Worm (Caenorhabditis elegans) whole organism, dauer: Measurements from ENCODE around the gene srw-21.

Experiments used
- unc-62 ChIP-seq: sonication (generic microtip); optimal IDR thresholded peaks from 2 replicates; lab custom pipeline; 2017; ENCODE audit warnings: missing biosample characterization, missing genetic modification reagents, missing genetic modification characterization

srw-21 gene

ce11 chrV:15478597-15478996, 9.3 kb upstream of the srw-21 start, which contains the start of gene C06B8.2:
C06B8.2 (minus strand) TSS chrV:15478749.
- TF ChIP-seq unc-62 = no peak

ce11 chrV:15479107-15479506, 8.8 kb upstream of the srw-21 start:
- no peak for TF ChIP-seq unc-62

ce11 chrV:15479825-15480224, 8.0 kb upstream of the srw-21 start:
- TF ChIP-seq unc-62 = no peak

- TF ChIP-seq unc-62 = no peak
Observed at ce11 chrV:15480505-15481075, 7.3 kb upstream of the srw-21 start.

- no peak for TF ChIP-seq unc-62
Observed at ce11 chrV:15481374-15481773, 6.5 kb upstream of the srw-21 start, which contains the start of gene nhr-150. nhr-150 (minus strand) TSS chrV:15481465.

ce11 chrV:15483563-15483962, 4.3 kb upstream of the srw-21 start:
- no peak for TF ChIP-seq unc-62

ce11 chrV:15484537-15484936, 3.3 kb upstream of the srw-21 start, which contains the start of gene C06B8.3:
C06B8.3 (minus strand) TSS chrV:15484637.
- no peak for TF ChIP-seq unc-62

ce11 chrV:15492518-15492917, 4.7 kb downstream of the srw-21 start, which contains the start of gene str-264:
str-264 (minus strand) TSS chrV:15492618.
- TF ChIP-seq unc-62 = no peak

ce11 chrV:15493680-15494079, 5.8 kb downstream of the srw-21 start, which contains the start of gene srh-218:
srh-218 (plus strand) TSS chrV:15493980.
- no peak for TF ChIP-seq unc-62

ce11 chrV:15495169-15495568, 7.3 kb downstream of the srw-21 start, which contains the start of gene srh-219:
srh-219 (plus strand) TSS chrV:15495469.
- no peak for TF ChIP-seq unc-62

- TF ChIP-seq unc-62 = no peak
Observed at ce11 chrV:15497731-15498130, 9.9 kb downstream of the srw-21 start.

ce11 chrV:15498434-15498833, 10.6 kb downstream of the srw-21 start, which contains the start of gene C06B8.7:
C06B8.7 (plus strand) TSS chrV:15498734.
- TF ChIP-seq unc-62 = no peak

ce11 chrV:15499099-15499498, 11.2 kb downstream of the srw-21 start:
- no peak for TF ChIP-seq unc-62

- no peak for TF ChIP-seq unc-62
Observed at ce11 chrV:15503603-15504002, 15.7 kb downstream of the srw-21 start.

- TF ChIP-seq unc-62 = no peak
Observed at ce11 chrV:15505068-15505467, 17.2 kb downstream of the srw-21 start.

ce11 chrV:15511613-15512216, 23.9 kb downstream of the srw-21 start, which contains the start of gene rpl-38:
rpl-38 (plus strand) TSS chrV:15512166.
- no peak for TF ChIP-seq unc-62

- no peak for TF ChIP-seq unc-62
Observed at ce11 chrV:15512856-15513756, 25.2 kb downstream of the srw-21 start.
